Worm (Caenorhabditis elegans): ENCODE data around the gene bcas-2.

- TF ChIP-seq hnd-1 (tag; optimal IDR thresholded peaks at IDR 0.05) (no peak), tbx-37 (GFP tag; conservative IDR thresholded peaks at IDR 0.05) (no peak), ama-1 (optimal IDR thresholded peaks at IDR 0.05) (no peak)
These were observed 32.7 kb upstream of the bcas-2 start, which contains the start of gene C18F10.7 for ce11 chrIII:6278301-6278827.
